Fruit fly (Drosophila melanogaster) whole organism, adult: ENCODE data around the gene rpr.

ENCODE experiments used
- CG11617 ChIP-seq: fragments of 200-800 bp; sonication (Bioruptor generic); optimal IDR thresholded peaks from 2 replicates; lab custom pipeline; 2017; ENCODE audit warnings: mild to moderate bottlenecking, missing biosample characterization, missing genetic modification reagents, missing genetic modification characterization
- CG14711 ChIP-seq: fragments of 200-800 bp; sonication (Bioruptor generic); optimal IDR thresholded peaks from 2 replicates; lab custom pipeline; 2018; ENCODE audit warnings: missing biosample characterization, mild to moderate bottlenecking, missing genetic modification characterization, moderate library complexity
- CG1620 ChIP-seq: fragments of 200-800 bp; sonication (Bioruptor generic); optimal IDR thresholded peaks from 2 replicates; lab custom pipeline; 2016; ENCODE audit warnings: missing biosample characterization, missing genetic modification characterization
- CG33017 ChIP-seq: fragments of 200-800 bp; sonication (Bioruptor generic); optimal IDR thresholded peaks from 2 replicates; lab custom pipeline; 2018; ENCODE audit warnings: missing biosample characterization, mild to moderate bottlenecking, missing genetic modification characterization, moderate library complexity
- CG7045 ChIP-seq: fragments of 200-800 bp; sonication (Bioruptor generic); optimal IDR thresholded peaks from 2 replicates; lab custom pipeline; 2017; ENCODE audit warnings: missing biosample characterization, mild to moderate bottlenecking, missing genetic modification characterization
- Clk ChIP-seq: fragments of 200-800 bp; sonication (Bioruptor generic); optimal IDR thresholded peaks from 2 replicates; lab custom pipeline; 2017; ENCODE audit warnings: missing biosample characterization, missing genetic modification characterization
- kay ChIP-seq: fragments of 200-800 bp; sonication (Bioruptor generic); peaks from one replicate; lab custom pipeline; 2016; ENCODE audit warnings: missing biosample characterization, missing genetic modification characterization, borderline replicate concordance

dm6 chr3L:18423011-18423410, 24.8 kb upstream of the rpr start:
- TF ChIP-seq CG1620 (GFP tag; lab: Kevin White, UChicago) (no peak), CG11617 (no peak), CG33017 (no peak), CG14711 (tag; lab: Kevin White, UChicago) (no peak), Clk (GFP tag; lab: Kevin White, UChicago) (no peak), CG7045 (GFP tag; lab: Kevin White, UChicago) (no peak), kay (GFP tag; lab: Kevin White, UChicago) (no peak)
